Worm (Caenorhabditis elegans): ENCODE data around the gene fbxa-127.

fbxa-127 gene

ce11 chrV:16713797-16714196, 14.7 kb upstream of the fbxa-127 start:
- TF ChIP-seq mec-3 (tag; optimal IDR thresholded peaks at IDR 0.05; ENCODE audit: borderline replicate concordance) (no peak), pax-1 (tag; optimal IDR thresholded peaks at IDR 0.05) (no peak), lim-6 (tag; optimal IDR thresholded peaks at IDR 0.05) (no peak), odd-2 (tag; optimal IDR thresholded peaks at IDR 0.05) (no peak), ztf-16 (tag; optimal IDR thresholded peaks at IDR 0.05) (no peak), hlh-15 (tag; optimal IDR thresholded peaks at IDR 0.05) (no peak), pqm-1 (tag; optimal IDR thresholded peaks at IDR 0.05) (no peak), hlh-6 (tag; optimal IDR thresholded peaks at IDR 0.05) (no peak), K09A11.1 (tag; optimal IDR thresholded peaks at IDR 0.05; ENCODE audit: insufficient read depth) (no peak), pha-4 (tag; optimal IDR thresholded peaks at IDR 0.05) (no peak), ceh-31 (tag; optimal IDR thresholded peaks at IDR 0.05) (no peak), ceh-30 (tag; optimal IDR thresholded peaks at IDR 0.05) (no peak), rnt-1 (tag; optimal IDR thresholded peaks at IDR 0.05) (no peak), dmd-4 (tag; optimal IDR thresholded peaks at IDR 0.05; ENCODE audit: borderline replicate concordance) (no peak), fkh-10 (GFP tag; optimal IDR thresholded peaks at IDR 0.05) (no peak), pros-1 (tag; optimal IDR thresholded peaks at IDR 0.05) (no peak), fkh-6 (tag; optimal IDR thresholded peaks at IDR 0.05) (no peak), nfya-1 (tag; optimal IDR thresholded peaks at IDR 0.05) (no peak)

- TF ChIP-seq hlh-8 (tag; optimal IDR thresholded peaks at IDR 0.05): no peak
- no peak for TF ChIP-seq ceh-19 (GFP tag; optimal IDR thresholded peaks at IDR 0.05)
- TF ChIP-seq fkh-10 (GFP tag; optimal IDR thresholded peaks at IDR 0.05): no peak
- no peak for TF ChIP-seq gmeb-2 (tag; optimal IDR thresholded peaks at IDR 0.05)
- TF ChIP-seq elt-4 (tag; optimal IDR thresholded peaks at IDR 0.05): no peak
- TF ChIP-seq eyg-1 (tag; optimal IDR thresholded peaks at IDR 0.05): no peak
- TF ChIP-seq ceh-30 (tag; optimal IDR thresholded peaks at IDR 0.05): no peak
- no peak for TF ChIP-seq hlh-13 (GFP tag; optimal IDR thresholded peaks at IDR 0.05)
- TF ChIP-seq nfya-1 (tag; optimal IDR thresholded peaks at IDR 0.05): no peak
- TF ChIP-seq sox-4 (tag; optimal IDR thresholded peaks at IDR 0.05): no peak
- TF ChIP-seq zip-5 (tag; optimal IDR thresholded peaks at IDR 0.05): no peak
- no peak for TF ChIP-seq unc-42 (tag; optimal IDR thresholded peaks at IDR 0.05)
Measured at ce11 chrV:16716574-16716973, 12.0 kb upstream of the fbxa-127 start, which contains the start of gene srh-137. Gene srh-137, minus strand, starts transcription at chrV:16716674.

- no peak for TF ChIP-seq zip-5 (tag; optimal IDR thresholded peaks at IDR 0.05)
- no peak for TF ChIP-seq syd-9 (tag; optimal IDR thresholded peaks at IDR 0.05)
- TF ChIP-seq sdc-2 (tag; optimal IDR thresholded peaks at IDR 0.05): no peak
- no peak for TF ChIP-seq elt-2 (tag; optimal IDR thresholded peaks at IDR 0.05)
- no peak for TF ChIP-seq ceh-48 (tag; optimal IDR thresholded peaks at IDR 0.05)
- no peak for TF ChIP-seq ref-2 (tag; optimal IDR thresholded peaks at IDR 0.05)
- no peak for TF ChIP-seq ama-1 (optimal IDR thresholded peaks at IDR 0.05)
- no peak for TF ChIP-seq ceh-45 (GFP tag; IDR thresholded peaks at IDR 0.05)
- no peak for TF ChIP-seq ets-4 (tag; optimal IDR thresholded peaks at IDR 0.05)
- TF ChIP-seq lin-11 (tag; optimal IDR thresholded peaks at IDR 0.05): no peak
- no peak for TF ChIP-seq tbx-2 (tag; optimal IDR thresholded peaks at IDR 0.05)
Measured at ce11 chrV:16723744-16724143, 4.8 kb upstream of the fbxa-127 start, which contains the start of gene nhr-112. Gene nhr-112, minus strand, starts transcription at chrV:16723844.

ce11 chrV:16724574-16724973, 4.0 kb upstream of the fbxa-127 start:
- TF ChIP-seq F13H6.1 (tag; optimal IDR thresholded peaks at IDR 0.05): no peak
- TF ChIP-seq unc-42 (tag; optimal IDR thresholded peaks at IDR 0.05): no peak
- TF ChIP-seq npax-4 (tag; optimal IDR thresholded peaks at IDR 0.05): no peak
